Worm (Caenorhabditis elegans) whole organism, L2 larva: ENCODE data around the gene taap-1.

Experiments used
- F13H6.1 ChIP-seq: sonication (generic microtip); optimal IDR thresholded peaks from 2 replicates; lab custom pipeline; 2016; ENCODE audit warnings: missing genetic modification characterization, missing compliant biosample characterization
- alr-1 ChIP-seq: fragments of 150-350 bp; optimal IDR thresholded peaks from 2 replicates; lab custom pipeline; 2014; ENCODE audit warnings: missing biosample characterization, missing genetic modification characterization
- aly-2 ChIP-seq: fragments of 150-350 bp; optimal IDR thresholded peaks from 2 replicates; lab custom pipeline; 2014; ENCODE audit warnings: missing biosample characterization, missing genetic modification characterization
- dmd-4 ChIP-seq: sonication (generic microtip); optimal IDR thresholded peaks from 2 replicates; lab custom pipeline; 2017; ENCODE audit warnings: missing biosample characterization, missing genetic modification characterization
- fos-1 ChIP-seq: fragments of 150-350 bp; optimal IDR thresholded peaks from 2 replicates; lab custom pipeline; 2014; ENCODE audit warnings: missing biosample characterization, missing genetic modification characterization
- mdl-1 ChIP-seq, 2 experiments: fragments of 150-350 bp in 1 of 2; sonication (generic microtip) in 1 of 2; optimal IDR thresholded peaks; 2 replicates each; lab custom pipeline; 2017; ENCODE audit warnings: missing biosample characterization in 2 of 2, missing genetic modification characterization in 2 of 2
- nhr-11 ChIP-seq: fragments of 150-350 bp; optimal IDR thresholded peaks from 2 replicates; lab custom pipeline; 2014; ENCODE audit warnings: missing biosample characterization, missing genetic modification characterization
- nhr-237 ChIP-seq: fragments of 150-350 bp; optimal IDR thresholded peaks from 2 replicates; lab custom pipeline; 2014; ENCODE audit warnings: missing biosample characterization, missing genetic modification characterization
- nhr-77 ChIP-seq: fragments of 150-350 bp; optimal IDR thresholded peaks from 2 replicates; lab custom pipeline; 2014; ENCODE audit warnings: missing biosample characterization, missing genetic modification characterization
- unc-62 ChIP-seq: fragments of 150-350 bp; optimal IDR thresholded peaks from 2 replicates; lab custom pipeline; 2014; ENCODE audit warnings: missing biosample characterization, missing genetic modification reagents, missing genetic modification characterization
- ztf-4 ChIP-seq: fragments of 150-350 bp; optimal IDR thresholded peaks from 2 replicates; lab custom pipeline; 2014; ENCODE audit warnings: missing biosample characterization, missing genetic modification characterization

ce11 chrII:8483124-8483792 is 413 bp downstream of the taap-1 start:
- TF ChIP-seq nhr-77 (tag; lab: Kevin White, UChicago) (no peak), unc-62 (no peak), ztf-4 (tag; lab: Kevin White, UChicago) (no peak), alr-1 (tag; lab: Kevin White, UChicago) (no peak), aly-2 (tag; lab: Kevin White, UChicago) (no peak), nhr-11 (tag; lab: Kevin White, UChicago) (peak; percentile 26), fos-1 (tag; lab: Kevin White, UChicago) (peak; percentile 20), mdl-1 (tag; optimal IDR thresholded peaks at IDR 0.05; lab: Kevin White, UChicago) (no peak), nhr-237 (tag; lab: Kevin White, UChicago) (no peak), F13H6.1 (tag; lab: Kevin White, UChicago) (peak; percentile 11), dmd-4 (tag; lab: Kevin White, UChicago) (no peak)
